Worm (Caenorhabditis elegans) whole organism, midembryonic: ENCODE measurements around the gene mrps-26.
A peak's percentile ranks its signal among the peaks of the same experiment; 100 is the strongest.

Experiments used
- T22C8.4 ChIP-seq: fragments of 200-800 bp; sonication (Bioruptor generic); IDR thresholded peaks from 2 replicates; pipeline ENCODE4 v1.3.6; 2022; ENCODE audit warnings: missing genetic modification characterization, missing compliant biosample characterization
- cog-1 ChIP-seq: sonication (generic microtip); optimal IDR thresholded peaks from 2 replicates; lab custom pipeline; 2016; ENCODE audit warnings: missing genetic modification characterization, missing compliant biosample characterization
- flt-1 ChIP-seq: fragments of 200-800 bp; sonication (Bioruptor generic); IDR thresholded peaks from 2 replicates; pipeline ENCODE4 v1.3.6; 2022; ENCODE audit warnings: missing genetic modification characterization, missing compliant biosample characterization
- klf-2 ChIP-seq: fragments of 200-800 bp; sonication (Bioruptor generic); conservative IDR thresholded peaks from 2 replicates; pipeline ENCODE4 v1.3.6; 2022; ENCODE audit warnings: missing genetic modification reagents, missing genetic modification characterization, missing compliant biosample characterization
- med-1 ChIP-seq: sonication (generic microtip); optimal IDR thresholded peaks from 2 replicates; lab custom pipeline; 2017; ENCODE audit warnings: missing genetic modification characterization, mild to moderate bottlenecking, missing compliant biosample characterization, antibody characterized with exemption, missing genetic modification reagents; ENCODE audit not compliant: insufficient read depth
- ref-1 ChIP-seq: fragments of 200-800 bp; sonication (Bioruptor generic); conservative IDR thresholded peaks from 2 replicates; pipeline ENCODE4 v1.3.6; 2022; ENCODE audit warnings: missing genetic modification reagents, missing genetic modification characterization, missing compliant biosample characterization
- tab-1 ChIP-seq: fragments of 200-800 bp; sonication (Bioruptor generic); IDR thresholded peaks from 2 replicates; pipeline ENCODE4 v1.3.6; 2022; ENCODE audit warnings: missing genetic modification characterization, missing compliant biosample characterization
- ztf-23 ChIP-seq: fragments of 200-800 bp; sonication (Bioruptor generic); IDR thresholded peaks from 2 replicates; pipeline ENCODE4 v1.3.6; 2022; ENCODE audit warnings: missing genetic modification reagents, missing genetic modification characterization, missing compliant biosample characterization
- ztf-29 ChIP-seq: fragments of 200-800 bp; sonication (Bioruptor generic); IDR thresholded peaks from 2 replicates; pipeline ENCODE4 v1.3.6; 2022; ENCODE audit warnings: missing genetic modification reagents, missing genetic modification characterization, missing compliant biosample characterization

The mrps-26 gene

DNA sequence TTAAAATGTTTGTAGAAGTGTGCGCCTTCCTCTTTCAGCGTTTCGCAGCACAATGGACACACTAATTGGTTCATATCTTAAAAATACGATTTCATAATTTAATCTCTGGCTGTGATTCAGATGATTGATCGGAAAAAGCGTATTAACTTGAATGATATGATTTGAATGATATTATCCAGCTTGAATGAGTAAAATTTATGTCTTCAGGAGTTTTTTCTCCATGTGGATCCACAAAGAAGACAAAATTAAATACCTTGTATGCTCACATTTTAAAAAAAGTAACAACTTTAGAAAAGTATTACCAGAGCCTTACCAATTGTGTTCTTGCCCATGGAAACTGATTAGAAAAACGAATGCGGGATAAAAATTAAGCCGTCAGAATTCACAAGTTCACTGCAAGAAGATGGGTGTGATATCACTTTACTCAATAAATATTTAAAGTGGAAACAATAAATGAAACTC is 39.0 kb downstream of the mrps-26 start, which contains the start of gene ztf-8:
Gene ztf-8 (minus strand): TSS at position 76 of the 462 bp plus-strand sequence.
- TF ChIP-seq ztf-23 (GFP tag; lab: Robert Waterston, UW) (no peak), klf-2 (no peak), ztf-29 (GFP tag; lab: Robert Waterston, UW) (no peak), med-1 (GFP tag; lab: Kevin White, UChicago) (no peak), tab-1 (GFP tag; lab: Robert Waterston, UW) (no peak), T22C8.4 (no peak), cog-1 (tag; lab: Kevin White, UChicago) (no peak), flt-1 (no peak), ref-1 (no peak)

DNA sequence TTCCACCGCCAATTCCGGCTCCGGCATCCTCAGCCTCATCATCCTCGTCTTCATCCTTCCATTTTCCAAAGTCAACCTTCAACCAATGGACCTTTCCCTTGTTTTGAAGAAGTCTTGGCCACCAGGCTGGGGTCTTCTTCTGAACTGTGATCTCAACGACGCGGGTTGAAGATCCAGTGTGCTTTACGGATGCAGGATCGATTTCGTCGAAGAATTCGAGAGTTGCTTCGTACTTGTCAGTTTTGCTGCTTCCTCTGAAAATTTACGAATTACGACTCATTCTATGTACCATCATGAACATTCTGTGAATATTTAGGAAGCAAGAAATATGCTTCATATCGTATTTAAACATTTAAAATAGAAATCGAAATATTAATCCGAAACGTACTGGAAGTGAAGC is 39.8 kb downstream of the mrps-26 start:
- TF ChIP-seq klf-2 (no peak), ref-1 (no peak), tab-1 (GFP tag; lab: Robert Waterston, UW) (no peak), ztf-23 (GFP tag; lab: Robert Waterston, UW) (no peak), flt-1 (no peak), med-1 (GFP tag; lab: Kevin White, UChicago) (no peak), cog-1 (tag; lab: Kevin White, UChicago) (no peak), ztf-29 (GFP tag; lab: Robert Waterston, UW) (no peak), T22C8.4 (no peak)

DNA sequence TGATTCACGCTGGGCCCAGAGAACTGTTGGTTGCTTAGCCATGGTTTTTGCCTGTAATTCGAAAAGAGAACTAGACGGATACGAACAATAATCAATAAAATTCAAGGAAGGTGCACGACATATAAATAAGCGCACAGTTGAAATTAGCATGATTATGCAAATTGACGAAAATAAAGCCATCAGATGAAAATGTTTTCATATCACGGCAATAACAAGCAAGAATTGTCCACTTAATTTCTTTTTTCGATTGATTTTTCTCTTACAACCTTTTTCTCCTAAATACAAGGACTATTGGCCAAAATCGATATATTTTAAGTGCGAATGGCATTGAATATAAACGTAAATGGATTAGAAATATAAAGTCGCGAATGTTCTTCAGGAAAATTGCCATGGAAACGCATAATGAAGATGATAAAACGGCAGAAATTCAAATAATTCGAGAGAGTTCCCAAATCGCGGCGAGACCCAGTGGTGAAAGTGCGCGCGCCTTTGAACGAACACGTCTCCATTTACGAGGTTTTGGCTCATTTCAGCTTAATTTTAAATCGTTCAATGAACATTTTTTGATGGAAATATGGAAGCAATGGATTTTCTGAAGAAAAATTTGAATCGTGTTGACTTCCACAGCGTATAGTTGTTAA is 40.4 kb downstream of the mrps-26 start, which contains the start of the genes daf-41 and toc-1:
Gene daf-41 (minus strand): TSS at position 51 of the 641 bp plus-strand sequence.
Gene toc-1 (plus strand): TSS at position 537 of the 641 bp plus-strand sequence.
- TF ChIP-seq ztf-29 (GFP tag; lab: Robert Waterston, UW) (no peak), ref-1 (no peak), flt-1 (no peak), ztf-23 (GFP tag; lab: Robert Waterston, UW) (no peak), T22C8.4 (no peak), tab-1 (GFP tag; lab: Robert Waterston, UW) (no peak), med-1 (GFP tag; lab: Kevin White, UChicago) (no peak)

DNA sequence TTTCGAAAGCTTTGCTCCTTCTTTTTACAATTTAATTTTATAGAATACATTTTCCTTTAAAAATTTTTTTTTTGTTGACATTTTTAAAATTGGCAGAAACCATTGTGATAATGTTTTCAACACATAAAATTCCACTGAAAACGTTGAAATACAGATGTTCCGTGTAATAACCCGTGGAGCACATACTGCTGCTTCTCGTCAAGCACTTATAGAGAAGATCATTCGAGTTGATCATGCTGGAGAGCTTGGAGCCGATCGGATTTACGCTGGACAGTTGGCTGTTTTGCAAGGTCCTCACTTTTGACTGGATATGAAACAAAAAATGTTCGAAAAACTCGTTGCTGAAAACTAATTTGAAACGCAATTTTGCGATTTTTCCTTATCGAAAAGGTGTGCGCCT is 43.3 kb downstream of the mrps-26 start, which contains the start of gene clk-1:
Gene clk-1 (plus strand): TSS at position 155 of the 400 bp plus-strand sequence.
- TF ChIP-seq T22C8.4 (no peak), med-1 (GFP tag; lab: Kevin White, UChicago) (no peak), ztf-29 (GFP tag; lab: Robert Waterston, UW) (no peak), tab-1 (GFP tag; lab: Robert Waterston, UW) (no peak), ref-1 (no peak), flt-1 (no peak), ztf-23 (GFP tag; lab: Robert Waterston, UW) (no peak), klf-2 (no peak), cog-1 (tag; lab: Kevin White, UChicago) (no peak)

DNA sequence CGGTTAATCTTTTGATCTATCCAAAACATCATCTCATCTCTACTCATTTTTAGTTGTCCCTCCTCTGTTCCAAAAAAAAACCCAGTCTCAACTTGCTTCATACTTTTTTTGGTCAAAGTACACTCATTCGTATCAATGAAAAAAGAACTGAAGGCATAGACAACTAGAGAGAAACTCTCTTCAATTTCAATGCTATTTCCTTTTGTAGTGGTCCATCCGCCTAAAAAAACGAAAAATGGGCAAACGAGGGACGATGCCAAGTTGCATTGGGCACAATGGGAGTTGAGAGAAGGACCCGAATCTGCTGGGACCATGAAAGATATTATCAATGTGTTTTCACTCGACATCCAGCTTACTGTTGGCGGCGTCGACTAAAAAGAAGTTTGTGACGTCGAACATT is 45.8 kb downstream of the mrps-26 start:
- TF ChIP-seq tab-1 (GFP tag; lab: Robert Waterston, UW): no peak

DNA sequence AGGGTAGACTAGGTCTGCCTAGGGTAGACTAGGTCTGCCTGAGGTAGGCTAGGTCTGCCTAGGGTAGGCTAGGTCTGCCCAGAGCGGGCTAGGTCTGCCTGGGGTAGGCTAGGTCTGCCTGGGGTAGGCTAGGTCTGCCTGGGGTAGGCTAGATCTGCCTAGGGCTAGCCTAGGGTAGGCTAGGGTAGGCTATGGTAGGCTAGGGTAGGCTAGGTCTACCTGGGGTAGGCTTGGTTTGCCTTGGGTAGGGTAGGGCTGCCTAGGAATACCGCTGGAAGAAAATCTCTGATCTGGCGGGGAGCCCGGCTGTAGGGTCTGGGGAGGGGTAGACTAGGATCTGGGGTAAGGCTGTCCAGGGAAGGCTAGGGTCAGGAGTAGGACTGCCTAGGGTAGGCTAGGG is 51.1 kb downstream of the mrps-26 start:
- 0 out of 2 replicates have a peak, but pooled peaks have one; percentile 54 for TF ChIP-seq tab-1 (GFP tag; lab: Robert Waterston, UW)
- TF ChIP-seq klf-2: no peak
